Fruit fly (Drosophila melanogaster) whole organism, pupa: ENCODE results near the gene kek5.

Source experiments
- CG10348 ChIP-seq: fragments of 200-800 bp; sonication (Bioruptor generic); IDR thresholded peaks from 2 replicates; pipeline ENCODE4 v1.3.6; 2022; ENCODE audit warnings: missing biosample characterization, missing genetic modification characterization
- CG12605 ChIP-seq: fragments of 200-800 bp; sonication (Bioruptor generic); IDR thresholded peaks from 2 replicates; pipeline ENCODE4 v1.3.6; 2022; ENCODE audit warnings: missing biosample characterization, missing genetic modification characterization
- CG13204 ChIP-seq: fragments of 200-800 bp; sonication (Bioruptor generic); optimal IDR thresholded peaks from 2 replicates; lab custom pipeline; 2018; ENCODE audit warnings: missing biosample characterization, mild to moderate bottlenecking, missing genetic modification characterization, moderate library complexity
- CG14655 ChIP-seq: fragments of 200-800 bp; sonication (Bioruptor generic); optimal IDR thresholded peaks from 3 replicates; lab custom pipeline; 2017; ENCODE audit warnings: mild to moderate bottlenecking, missing biosample characterization, missing genetic modification reagents, missing genetic modification characterization
- CG15710 ChIP-seq: fragments of 200-800 bp; sonication (Bioruptor generic); optimal IDR thresholded peaks from 2 replicates; lab custom pipeline; 2018; ENCODE audit warnings: missing biosample characterization, mild to moderate bottlenecking, missing genetic modification characterization, moderate library complexity
- CG17806 ChIP-seq: fragments of 200-800 bp; sonication (Bioruptor generic); optimal IDR thresholded peaks from 2 replicates; lab custom pipeline; 2018; ENCODE audit warnings: missing biosample characterization, mild to moderate bottlenecking, missing genetic modification characterization, moderate library complexity
- CG32121 ChIP-seq: fragments of 200-800 bp; sonication (Bioruptor generic); IDR thresholded peaks from 2 replicates; pipeline ENCODE4 v1.3.6; 2022; ENCODE audit warnings: missing biosample characterization, missing genetic modification characterization
- CG34367 ChIP-seq: fragments of 200-800 bp; sonication (Bioruptor generic); optimal IDR thresholded peaks from 2 replicates; lab custom pipeline; 2018; ENCODE audit warnings: missing biosample characterization, mild to moderate bottlenecking, missing genetic modification characterization
- CG4496 ChIP-seq: fragments of 200-800 bp; sonication (Bioruptor generic); IDR thresholded peaks from 3 replicates; pipeline ENCODE4 v1.3.6; 2022; ENCODE audit warnings: missing biosample characterization, missing genetic modification characterization
- CG8159 ChIP-seq: fragments of 200-800 bp; sonication (Bioruptor generic); optimal IDR thresholded peaks from 3 replicates; lab custom pipeline; 2018; ENCODE audit warnings: missing biosample characterization, mild to moderate bottlenecking, missing genetic modification characterization, moderate library complexity
- CG8301 ChIP-seq: fragments of 200-800 bp; sonication (Bioruptor generic); optimal IDR thresholded peaks from 2 replicates; lab custom pipeline; 2018; ENCODE audit warnings: missing biosample characterization, mild to moderate bottlenecking, missing genetic modification characterization
- CG9948 ChIP-seq: fragments of 200-800 bp; sonication (Bioruptor generic); optimal IDR thresholded peaks from 2 replicates; lab custom pipeline; 2018; ENCODE audit warnings: missing biosample characterization, mild to moderate bottlenecking, missing genetic modification characterization, moderate library complexity
- D1 ChIP-seq: fragments of 200-800 bp; sonication (Bioruptor generic); optimal IDR thresholded peaks from 2 replicates; lab custom pipeline; 2018; ENCODE audit warnings: missing biosample characterization, mild to moderate bottlenecking, missing genetic modification characterization, moderate library complexity
- EcR ChIP-seq: fragments of 200-800 bp; sonication (Bioruptor generic); optimal IDR thresholded peaks from 3 replicates; lab custom pipeline; 2019; ENCODE audit warnings: missing biosample characterization, missing genetic modification characterization, mild to moderate bottlenecking, moderate library complexity, missing genetic modification reagents
- Ets98B ChIP-seq: fragments of 200-800 bp; sonication (Bioruptor generic); IDR thresholded peaks from 2 replicates; pipeline ENCODE4 v1.3.6; 2022; ENCODE audit warnings: missing biosample characterization, missing genetic modification characterization
- Pif1A ChIP-seq: fragments of 200-800 bp; sonication (Bioruptor generic); optimal IDR thresholded peaks from 3 replicates; lab custom pipeline; 2016; ENCODE audit warnings: missing biosample characterization, missing genetic modification characterization
- Pif1B ChIP-seq: fragments of 200-800 bp; sonication (Bioruptor generic); optimal IDR thresholded peaks from 3 replicates; lab custom pipeline; 2016; ENCODE audit warnings: missing biosample characterization, missing genetic modification characterization
- Snoo ChIP-seq: fragments of 200-800 bp; sonication (Bioruptor generic); optimal IDR thresholded peaks from 3 replicates; lab custom pipeline; 2017; ENCODE audit warnings: missing biosample characterization, mild to moderate bottlenecking, missing genetic modification characterization, inconsistent platforms
- fd96Ca ChIP-seq: fragments of 200-800 bp; sonication (Bioruptor generic); IDR thresholded peaks from 3 replicates; pipeline ENCODE4 v1.3.6; 2022; ENCODE audit warnings: missing biosample characterization, missing genetic modification characterization
- gl ChIP-seq: fragments of 200-800 bp; sonication (Bioruptor generic); optimal IDR thresholded peaks from 2 replicates; lab custom pipeline; 2018; ENCODE audit warnings: missing biosample characterization, mild to moderate bottlenecking, missing genetic modification characterization
- rn ChIP-seq: fragments of 200-800 bp; sonication (Bioruptor generic); IDR thresholded peaks from 2 replicates; pipeline ENCODE4 v1.3.6; 2022; ENCODE audit warnings: missing biosample characterization, missing genetic modification characterization

Gene kek5

dm6 chrX:19399570-19400191 lies 46.7 kb downstream of the kek5 start:
- TF ChIP-seq CG10348 (GFP tag; lab: Robert Waterston, UW) (no peak), CG9948 (tag; lab: Kevin White, UChicago) (no peak), CG14655 (no peak), CG32121 (GFP tag; lab: Robert Waterston, UW) (no peak), CG13204 (GFP tag; lab: Kevin White, UChicago) (no peak), D1 (tag; lab: Kevin White, UChicago) (no peak), CG8301 (tag; lab: Kevin White, UChicago) (no peak), CG12605 (no peak), CG4496 (GFP tag; lab: Robert Waterston, UW) (no peak), Ets98B (GFP tag; lab: Robert Waterston, UW) (no peak), Pif1A (GFP tag; lab: Kevin White, UChicago) (no peak), EcR (GFP tag; lab: Kevin White, UChicago) (no peak), fd96Ca (no peak), gl (tag; lab: Kevin White, UChicago) (no peak), CG8159 (no peak), CG15710 (tag; lab: Kevin White, UChicago) (no peak)

- TF ChIP-seq Snoo (tag; lab: Kevin White, UChicago) (no peak), rn (GFP tag; lab: Robert Waterston, UW) (no peak), CG12605 (no peak), fd96Ca (no peak), Pif1A (GFP tag; lab: Kevin White, UChicago) (no peak), CG13204 (GFP tag; lab: Kevin White, UChicago) (no peak), CG9948 (tag; lab: Kevin White, UChicago) (no peak), CG15710 (tag; lab: Kevin White, UChicago) (no peak), CG34367 (tag; lab: Kevin White, UChicago) (no peak), CG14655 (no peak), CG32121 (GFP tag; lab: Robert Waterston, UW) (no peak), CG10348 (GFP tag; lab: Robert Waterston, UW) (no peak), CG4496 (GFP tag; lab: Robert Waterston, UW) (no peak), CG8159 (no peak), Ets98B (GFP tag; lab: Robert Waterston, UW) (no peak), gl (tag; lab: Kevin White, UChicago) (no peak)
Observed at dm6 chrX:19400576-19400975, 47.6 kb downstream of the kek5 start.

- TF ChIP-seq Pif1B (GFP tag; lab: Kevin White, UChicago) (no peak), Ets98B (GFP tag; lab: Robert Waterston, UW) (no peak), rn (GFP tag; lab: Robert Waterston, UW) (no peak), CG34367 (tag; lab: Kevin White, UChicago) (no peak), D1 (tag; lab: Kevin White, UChicago) (no peak), CG17806 (tag; lab: Kevin White, UChicago) (no peak), CG15710 (tag; lab: Kevin White, UChicago) (no peak), gl (tag; lab: Kevin White, UChicago) (no peak), CG8301 (tag; lab: Kevin White, UChicago) (no peak), Pif1A (GFP tag; lab: Kevin White, UChicago) (no peak), CG32121 (GFP tag; lab: Robert Waterston, UW) (no peak), CG12605 (no peak), CG10348 (GFP tag; lab: Robert Waterston, UW) (no peak), CG13204 (GFP tag; lab: Kevin White, UChicago) (no peak), CG9948 (tag; lab: Kevin White, UChicago) (no peak), EcR (GFP tag; lab: Kevin White, UChicago) (no peak), Snoo (tag; lab: Kevin White, UChicago) (no peak), CG8159 (no peak), CG14655 (no peak), fd96Ca (no peak)
Observed at dm6 chrX:19405508-19405907, 52.5 kb downstream of the kek5 start.

- TF ChIP-seq CG4496 (GFP tag; lab: Robert Waterston, UW) (no peak), CG10348 (GFP tag; lab: Robert Waterston, UW) (no peak), Pif1A (GFP tag; lab: Kevin White, UChicago) (no peak), fd96Ca (no peak), CG9948 (tag; lab: Kevin White, UChicago) (no peak), Pif1B (GFP tag; lab: Kevin White, UChicago) (no peak), Snoo (tag; lab: Kevin White, UChicago) (no peak), gl (tag; lab: Kevin White, UChicago) (no peak), CG13204 (GFP tag; lab: Kevin White, UChicago) (no peak), CG8301 (tag; lab: Kevin White, UChicago) (no peak), D1 (tag; lab: Kevin White, UChicago) (no peak), Ets98B (GFP tag; lab: Robert Waterston, UW) (no peak)
- TF ChIP-seq, all 21 proteins: peak for 0
Observed at dm6 chrX:19415231-19415630, 62.2 kb downstream of the kek5 start.

- no peak for TF ChIP-seq gl (tag; lab: Kevin White, UChicago)
- no peak for TF ChIP-seq CG15710 (tag; lab: Kevin White, UChicago)
- no peak for TF ChIP-seq CG8159
- no peak for TF ChIP-seq CG12605
- no peak for TF ChIP-seq CG13204 (GFP tag; lab: Kevin White, UChicago)
- TF ChIP-seq EcR (GFP tag; lab: Kevin White, UChicago) = no peak
- no peak for TF ChIP-seq CG14655
- no peak for TF ChIP-seq Snoo (tag; lab: Kevin White, UChicago)
- no peak for TF ChIP-seq Pif1B (GFP tag; lab: Kevin White, UChicago)
- TF ChIP-seq CG8301 (tag; lab: Kevin White, UChicago) = no peak
- TF ChIP-seq CG32121 (GFP tag; lab: Robert Waterston, UW) = no peak
- TF ChIP-seq CG34367 (tag; lab: Kevin White, UChicago) = no peak
- no peak for TF ChIP-seq CG9948 (tag; lab: Kevin White, UChicago)
- TF ChIP-seq CG10348 (GFP tag; lab: Robert Waterston, UW) = no peak
- TF ChIP-seq rn (GFP tag; lab: Robert Waterston, UW) = no peak
- TF ChIP-seq D1 (tag; lab: Kevin White, UChicago) = no peak
- TF ChIP-seq Pif1A (GFP tag; lab: Kevin White, UChicago) = no peak
- TF ChIP-seq CG17806 (tag; lab: Kevin White, UChicago) = no peak
- no peak for TF ChIP-seq CG4496 (GFP tag; lab: Robert Waterston, UW)
Observed at dm6 chrX:19420275-19420674, 67.3 kb downstream of the kek5 start.
